Fruit fly (Drosophila melanogaster): ENCODE results near the gene CG16984.

The CG16984 gene

dm6 chr3L:2595481-2595880 is at the start of gene CG16984:
Gene CG16984 (plus strand): TSS chr3L:2595781.
- no peak for TF ChIP-seq noc (tag; optimal IDR thresholded peaks at IDR 0.05)

- no peak for TF ChIP-seq noc (tag; optimal IDR thresholded peaks at IDR 0.05)
Observed at dm6 chr3L:2545913-2546312, 49.7 kb upstream of the CG16984 start.

- no peak for TF ChIP-seq noc (tag; optimal IDR thresholded peaks at IDR 0.05)
Observed at dm6 chr3L:2548932-2549331, 46.6 kb upstream of the CG16984 start.

dm6 chr3L:2551137-2551676 is 44.4 kb upstream of the CG16984 start:
- TF ChIP-seq noc (tag; optimal IDR thresholded peaks at IDR 0.05), result no peak

- TF ChIP-seq noc (tag; optimal IDR thresholded peaks at IDR 0.05), result no peak
Observed at dm6 chr3L:2552116-2552843, 43.3 kb upstream of the CG16984 start.

- TF ChIP-seq noc (tag; optimal IDR thresholded peaks at IDR 0.05), result no peak
Observed at dm6 chr3L:2552844-2553839, 42.4 kb upstream of the CG16984 start.

- no peak for TF ChIP-seq noc (tag; optimal IDR thresholded peaks at IDR 0.05)
Observed at dm6 chr3L:2554118-2554814, 41.3 kb upstream of the CG16984 start, which contains the start of gene Spn. Gene Spn (minus strand): TSS chr3L:2554292.

- no peak for TF ChIP-seq noc (tag; optimal IDR thresholded peaks at IDR 0.05)
Observed at dm6 chr3L:2555670-2556069, 39.9 kb upstream of the CG16984 start.

- TF ChIP-seq noc (tag; optimal IDR thresholded peaks at IDR 0.05), result no peak
Observed at dm6 chr3L:2566029-2566428, 29.6 kb upstream of the CG16984 start.

dm6 chr3L:2567050-2567609 is 28.5 kb upstream of the CG16984 start:
- no peak for TF ChIP-seq noc (tag; optimal IDR thresholded peaks at IDR 0.05)

- TF ChIP-seq noc (tag; optimal IDR thresholded peaks at IDR 0.05), result no peak
Observed at dm6 chr3L:2568274-2568673, 27.3 kb upstream of the CG16984 start.

- TF ChIP-seq noc (tag; optimal IDR thresholded peaks at IDR 0.05), result peak; percentile 20
Observed at dm6 chr3L:2570269-2570723, 25.3 kb upstream of the CG16984 start.

dm6 chr3L:2571975-2572374 is 23.6 kb upstream of the CG16984 start:
- peak; percentile 48 for TF ChIP-seq noc (tag; optimal IDR thresholded peaks at IDR 0.05)

- TF ChIP-seq noc (tag; optimal IDR thresholded peaks at IDR 0.05), result peak; percentile 86
Observed at dm6 chr3L:2572907-2573591, 22.5 kb upstream of the CG16984 start.

dm6 chr3L:2574716-2575115 is 20.9 kb upstream of the CG16984 start:
- TF ChIP-seq noc (tag; optimal IDR thresholded peaks at IDR 0.05), result no peak
